Worm (Caenorhabditis elegans) whole organism, mixed stage, embryonic: Measurements from ENCODE around the gene epic-3.

Experiments
- nhr-12 ChIP-seq: fragments of 150-350 bp; optimal IDR thresholded peaks from 2 replicates; lab custom pipeline; 2014; ENCODE audit warnings: missing biosample characterization, missing genetic modification characterization
- nhr-28 ChIP-seq: fragments of 150-350 bp; optimal IDR thresholded peaks from 2 replicates; lab custom pipeline; 2014; ENCODE audit warnings: missing biosample characterization, missing genetic modification characterization
- nhr-76 ChIP-seq: sonication (generic microtip); optimal IDR thresholded peaks from 2 replicates; lab custom pipeline; 2017; ENCODE audit warnings: missing biosample characterization, missing genetic modification characterization
- pha-4 ChIP-seq: fragments of 150-350 bp; optimal IDR thresholded peaks from 2 replicates; lab custom pipeline; 2018; ENCODE audit warnings: missing biosample characterization, missing genetic modification reagents, missing genetic modification characterization
- sem-2 ChIP-seq: fragments of 200-800 bp; sonication (Bioruptor generic); optimal IDR thresholded peaks from 2 replicates; lab custom pipeline; 2018; ENCODE audit warnings: mild to moderate bottlenecking, missing genetic modification characterization, missing compliant biosample characterization
- snpc-4 ChIP-seq: fragments of 150-350 bp; optimal IDR thresholded peaks from 2 replicates; lab custom pipeline; 2014; ENCODE audit warnings: missing biosample characterization, missing genetic modification characterization
- sptf-1 ChIP-seq: sonication (generic microtip); optimal IDR thresholded peaks from 2 replicates; lab custom pipeline; 2017; ENCODE audit warnings: mild to moderate bottlenecking, missing genetic modification characterization, moderate library complexity, missing compliant biosample characterization
- ztf-11 ChIP-seq: fragments of 150-350 bp; optimal IDR thresholded peaks from 2 replicates; lab custom pipeline; 2014; ENCODE audit warnings: missing biosample characterization, missing genetic modification characterization

- TF ChIP-seq nhr-12 (no peak), ztf-11 (tag; lab: Kevin White, UChicago) (no peak), nhr-76 (tag; lab: Kevin White, UChicago) (no peak), sptf-1 (no peak), nhr-28 (tag; lab: Kevin White, UChicago) (no peak), snpc-4 (tag; lab: Kevin White, UChicago) (no peak), sem-2 (no peak), pha-4 (no peak)
Measured at ce11 chrIV:1711029-1711489, 13.1 kb downstream of the epic-3 start, which contains the start of gene rpi-2.
